Worm (Caenorhabditis elegans) whole organism, L4 larva: Measurements from ENCODE around the gene str-165.

Source experiments
- Y48G9A.11 ChIP-seq: fragments of 200-800 bp; sonication (Bioruptor generic); IDR thresholded peaks from 2 replicates; pipeline ENCODE4 v1.3.6; 2022; ENCODE audit warnings: missing genetic modification reagents, missing genetic modification characterization, missing compliant biosample characterization
- ama-1 ChIP-seq: fragments of 150-350 bp; optimal IDR thresholded peaks from 2 replicates; lab custom pipeline; 2014; ENCODE audit warnings: inconsistent platforms, mixed read lengths
- dmd-9 ChIP-seq: fragments of 200-800 bp; sonication (Bioruptor generic); IDR thresholded peaks from 2 replicates; pipeline ENCODE4 v1.3.6; 2022; ENCODE audit warnings: missing genetic modification reagents, missing genetic modification characterization, missing compliant biosample characterization
- jun-1 ChIP-seq: fragments of 150-350 bp; optimal IDR thresholded peaks from 2 replicates; lab custom pipeline; 2014; ENCODE audit warnings: missing biosample characterization, missing genetic modification reagents, missing genetic modification characterization
- lin-1 ChIP-seq: fragments of 200-800 bp; sonication (Bioruptor generic); IDR thresholded peaks from 2 replicates; pipeline ENCODE4 v1.3.6; 2022; ENCODE audit warnings: missing genetic modification reagents, missing genetic modification characterization, missing compliant biosample characterization
- mep-1 ChIP-seq: fragments of 150-350 bp; sonication (generic microtip); optimal IDR thresholded peaks from 3 replicates; lab custom pipeline; 2014; ENCODE audit warnings: missing biosample characterization, missing genetic modification characterization
- mxl-2 ChIP-seq: fragments of 200-800 bp; sonication (Bioruptor generic); conservative IDR thresholded peaks from 2 replicates; pipeline ENCODE4 v1.3.6; 2022; ENCODE audit warnings: missing genetic modification reagents, missing genetic modification characterization, missing compliant biosample characterization
- nhr-25 ChIP-seq: sonication (generic microtip); optimal IDR thresholded peaks from 2 replicates; lab custom pipeline; 2017; ENCODE audit warnings: missing genetic modification characterization, mild to moderate bottlenecking, missing compliant biosample characterization, antibody characterized with exemption, moderate library complexity, borderline replicate concordance; ENCODE audit not compliant: insufficient read depth
- spr-3 ChIP-seq: fragments of 200-800 bp; sonication (Bioruptor generic); optimal IDR thresholded peaks from 2 replicates; lab custom pipeline; 2018; ENCODE audit warnings: mild to moderate bottlenecking, missing genetic modification characterization, missing compliant biosample characterization
- zip-2 ChIP-seq: fragments of 150-350 bp; optimal IDR thresholded peaks from 2 replicates; lab custom pipeline; 2014; ENCODE audit warnings: missing biosample characterization, missing genetic modification characterization

DNA sequence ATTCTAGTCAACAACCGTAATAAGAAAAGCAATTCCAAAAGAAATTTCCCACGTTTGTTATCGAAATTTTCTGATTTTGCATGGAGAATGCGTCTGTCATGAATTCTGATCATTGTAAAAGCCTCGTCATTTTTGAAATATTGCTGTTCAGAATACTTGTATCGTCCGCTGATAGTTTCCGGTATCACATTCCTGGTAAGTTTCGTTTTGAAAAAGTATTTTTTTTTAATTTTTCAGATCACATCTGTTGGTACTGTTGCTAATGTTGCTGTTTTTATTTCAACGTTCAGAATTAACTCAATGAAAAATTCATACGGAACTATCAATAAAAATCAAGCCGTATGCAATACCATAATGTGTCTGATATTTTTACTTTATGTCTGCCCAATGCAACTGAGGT lies 10.0 kb downstream of the str-165 start, which contains the start of gene srx-17:
- TF ChIP-seq Y48G9A.11 (no peak), mxl-2 (GFP tag; lab: Robert Waterston, UW) (no peak), spr-3 (no peak), zip-2 (no peak), lin-1 (no peak), nhr-25 (tag; lab: Kevin White, UChicago) (no peak), mep-1 (tag; lab: Kevin White, UChicago) (no peak), jun-1 (no peak), ama-1 (lab: Kevin White, UChicago) (no peak), dmd-9 (GFP tag; lab: Robert Waterston, UW) (no peak)
